Fruit fly (Drosophila melanogaster) whole organism, embryonic: Measurements from ENCODE around the gene Gycbeta100B.

Experiments
- BEAF-32 ChIP-seq: fragments of 200-800 bp; sonication (Bioruptor generic); optimal IDR thresholded peaks from 3 replicates; lab custom pipeline; 2017; ENCODE audit warnings: missing biosample characterization, missing genetic modification characterization, mild to moderate bottlenecking, moderate library complexity, missing genetic modification reagents
- CG10209 ChIP-seq: fragments of 200-800 bp; sonication (Bioruptor generic); optimal IDR thresholded peaks from 3 replicates; lab custom pipeline; 2017; ENCODE audit warnings: missing biosample characterization, mild to moderate bottlenecking, missing genetic modification characterization, missing genetic modification reagents
- CG1024 ChIP-seq: fragments of 200-800 bp; sonication (Bioruptor generic); IDR thresholded peaks from 2 replicates; pipeline ENCODE4 v1.3.6; 2022; ENCODE audit warnings: missing biosample characterization, missing genetic modification characterization
- CG13424 ChIP-seq: fragments of 200-800 bp; sonication (Bioruptor generic); optimal IDR thresholded peaks from 2 replicates; lab custom pipeline; 2019; ENCODE audit warnings: missing biosample characterization, mild to moderate bottlenecking, missing genetic modification characterization, moderate library complexity
- CG13624 ChIP-seq: fragments of 200-800 bp; sonication (Bioruptor generic); optimal IDR thresholded peaks from 2 replicates; lab custom pipeline; 2016; ENCODE audit warnings: missing biosample characterization, missing genetic modification characterization
- CG13894 ChIP-seq: fragments of 200-800 bp; sonication (Bioruptor generic); optimal IDR thresholded peaks from 3 replicates; lab custom pipeline; 2018; ENCODE audit warnings: missing biosample characterization, mild to moderate bottlenecking, missing genetic modification characterization, moderate library complexity
- CG14667 ChIP-seq: fragments of 200-800 bp; sonication (Bioruptor generic); IDR thresholded peaks from 2 replicates; pipeline ENCODE4 v1.3.6; 2022; ENCODE audit warnings: missing biosample characterization, missing genetic modification characterization
- CG1529 ChIP-seq: fragments of 200-800 bp; sonication (Bioruptor generic); optimal IDR thresholded peaks from 3 replicates; lab custom pipeline; 2018; ENCODE audit warnings: missing biosample characterization, missing genetic modification characterization
- CG15514 ChIP-seq: fragments of 200-800 bp; sonication (Bioruptor generic); optimal IDR thresholded peaks from 3 replicates; lab custom pipeline; 2017; ENCODE audit warnings: missing biosample characterization, missing genetic modification characterization, mild to moderate bottlenecking, moderate library complexity, missing genetic modification reagents
- CG16863 ChIP-seq: fragments of 200-800 bp; sonication (Bioruptor generic); optimal IDR thresholded peaks from 3 replicates; lab custom pipeline; 2016; ENCODE audit warnings: missing biosample characterization, missing genetic modification characterization
- CG17186 ChIP-seq: fragments of 200-800 bp; sonication (Bioruptor generic); optimal IDR thresholded peaks from 3 replicates; lab custom pipeline; 2017; ENCODE audit warnings: missing biosample characterization, missing genetic modification reagents, missing genetic modification characterization
- CG17328 ChIP-seq: fragments of 200-800 bp; sonication (Bioruptor generic); IDR thresholded peaks from 2 replicates; pipeline ENCODE4 v1.3.6; 2022; ENCODE audit warnings: missing biosample characterization, missing genetic modification characterization
- CG17568 ChIP-seq: fragments of 200-800 bp; sonication (Bioruptor generic); optimal IDR thresholded peaks from 2 replicates; lab custom pipeline; 2018; ENCODE audit warnings: missing biosample characterization, mild to moderate bottlenecking, missing genetic modification characterization, moderate library complexity
- CG32532 ChIP-seq: fragments of 200-800 bp; sonication (Bioruptor generic); IDR thresholded peaks from 2 replicates; pipeline ENCODE4 v1.3.6; 2022; ENCODE audit warnings: missing biosample characterization, missing genetic modification characterization
- CG4328 ChIP-seq: fragments of 200-800 bp; sonication (Bioruptor generic); optimal IDR thresholded peaks from 3 replicates; lab custom pipeline; 2017; ENCODE audit warnings: missing biosample characterization, missing genetic modification reagents, missing genetic modification characterization
- CG4707 ChIP-seq: fragments of 200-800 bp; sonication (Bioruptor generic); optimal IDR thresholded peaks from 2 replicates; lab custom pipeline; 2018; ENCODE audit warnings: missing biosample characterization, mild to moderate bottlenecking, missing genetic modification characterization, moderate library complexity
- CG4820 ChIP-seq: fragments of 200-800 bp; sonication (Bioruptor generic); optimal IDR thresholded peaks from 3 replicates; lab custom pipeline; 2016; ENCODE audit warnings: missing biosample characterization, missing genetic modification characterization
- CG5953 ChIP-seq: fragments of 200-800 bp; sonication (Bioruptor generic); IDR thresholded peaks from 2 replicates; pipeline ENCODE4 v1.3.6; 2022; ENCODE audit warnings: missing biosample characterization, missing genetic modification characterization
- CG6254 ChIP-seq: fragments of 200-800 bp; sonication (Bioruptor generic); optimal IDR thresholded peaks from 3 replicates; lab custom pipeline; 2017; ENCODE audit warnings: mild to moderate bottlenecking, missing biosample characterization, missing genetic modification reagents, missing genetic modification characterization
- CG6813 ChIP-seq: fragments of 200-800 bp; sonication (Bioruptor generic); optimal IDR thresholded peaks from 2 replicates; lab custom pipeline; 2017; ENCODE audit warnings: missing biosample characterization, missing genetic modification characterization, mild to moderate bottlenecking, moderate library complexity, missing genetic modification reagents
- CG8290 ChIP-seq, 3 experiments: fragments of 200-800 bp; sonication (Bioruptor generic); optimal IDR thresholded peaks; 2 replicates each; lab custom pipeline; 2016 to 2019; ENCODE audit warnings: missing biosample characterization in 3 of 3, missing genetic modification characterization in 3 of 3, mild to moderate bottlenecking in 2 of 3, moderate library complexity in 1 of 3
- CTCF ChIP-seq: fragments of 200-800 bp; sonication (Bioruptor generic); optimal IDR thresholded peaks from 2 replicates; lab custom pipeline; 2017; ENCODE audit warnings: missing biosample characterization, mild to moderate bottlenecking, missing genetic modification characterization, moderate library complexity
- Dad ChIP-seq: fragments of 200-800 bp; sonication (Bioruptor generic); optimal IDR thresholded peaks from 3 replicates; lab custom pipeline; 2016; ENCODE audit warnings: missing biosample characterization, missing genetic modification characterization
- Dbx ChIP-seq: fragments of 200-800 bp; sonication (Bioruptor generic); IDR thresholded peaks from 3 replicates; pipeline ENCODE4 v1.3.6; 2022; ENCODE audit warnings: missing biosample characterization, missing genetic modification characterization
- E2f2 ChIP-seq: fragments of 200-800 bp; sonication (Bioruptor generic); IDR thresholded peaks from 2 replicates; pipeline ENCODE4 v1.3.6; 2022; ENCODE audit warnings: missing biosample characterization, missing genetic modification characterization
- Eip74EF ChIP-seq, 2 experiments: fragments of 200-800 bp in 1 of 2; fragments of >200 bp in 1 of 2; sonication (Bioruptor generic) in 1 of 2; optimal IDR thresholded peaks; 2 replicates each; lab custom pipeline; 2017 to 2019; ENCODE audit warnings: missing biosample characterization in 2 of 2, missing genetic modification characterization in 2 of 2, mild to moderate bottlenecking in 1 of 2, moderate library complexity in 1 of 2
- Fer1 ChIP-seq: fragments of 200-800 bp; sonication (Bioruptor generic); optimal IDR thresholded peaks from 2 replicates; lab custom pipeline; 2017; ENCODE audit warnings: missing biosample characterization, mild to moderate bottlenecking, missing genetic modification characterization
- Fer2 ChIP-seq: fragments of 200-800 bp; sonication (Bioruptor generic); optimal IDR thresholded peaks from 2 replicates; lab custom pipeline; 2018; ENCODE audit warnings: missing biosample characterization, mild to moderate bottlenecking, missing genetic modification characterization, moderate library complexity
- Max ChIP-seq: fragments of 200-800 bp; sonication (Bioruptor generic); optimal IDR thresholded peaks from 2 replicates; lab custom pipeline; 2016; ENCODE audit warnings: missing biosample characterization, mild to moderate bottlenecking, missing genetic modification characterization
- Mes4 ChIP-seq: fragments of 200-800 bp; sonication (Bioruptor generic); optimal IDR thresholded peaks from 2 replicates; lab custom pipeline; 2016; ENCODE audit warnings: missing biosample characterization, missing genetic modification characterization
- Nf-YC ChIP-seq: fragments of 200-800 bp; optimal IDR thresholded peaks from 3 replicates; lab custom pipeline; 2019; ENCODE audit warnings: missing biosample characterization, mild to moderate bottlenecking, missing genetic modification characterization, moderate library complexity
- Rfx ChIP-seq: fragments of 200-800 bp; sonication (Bioruptor generic); IDR thresholded peaks from 2 replicates; pipeline ENCODE4 v1.3.6; 2022; ENCODE audit warnings: missing biosample characterization, missing genetic modification characterization
- Sox102F ChIP-seq: fragments of 200-800 bp; sonication (Bioruptor generic); optimal IDR thresholded peaks from 2 replicates; lab custom pipeline; 2018; ENCODE audit warnings: missing biosample characterization, mild to moderate bottlenecking, missing genetic modification characterization, moderate library complexity
- Trl ChIP-seq, 3 experiments: fragments of >200 bp in 2 of 3; fragments of 200-800 bp in 1 of 3; sonication (Bioruptor generic) in 1 of 3; optimal IDR thresholded peaks; 2 replicates in 1 of 3; 3 replicates in 2 of 3; lab custom pipeline; 2016 to 2017; ENCODE audit warnings: missing biosample characterization in 1 of 3, missing genetic modification characterization in 1 of 3
- al ChIP-seq: fragments of 200-800 bp; sonication (Bioruptor generic); IDR thresholded peaks from 2 replicates; pipeline ENCODE4 v1.3.6; 2022; ENCODE audit warnings: missing biosample characterization, missing genetic modification characterization
- chn ChIP-seq: fragments of 200-800 bp; sonication (Bioruptor generic); optimal IDR thresholded peaks from 2 replicates; lab custom pipeline; 2016; ENCODE audit warnings: missing biosample characterization, missing genetic modification characterization
- corto ChIP-seq: fragments of 200-800 bp; sonication (Bioruptor generic); optimal IDR thresholded peaks from 2 replicates; lab custom pipeline; 2016; ENCODE audit warnings: missing biosample characterization, mild to moderate bottlenecking, missing genetic modification characterization, moderate library complexity
- disco-r ChIP-seq: fragments of 200-800 bp; sonication (Bioruptor generic); optimal IDR thresholded peaks from 2 replicates; lab custom pipeline; 2016; ENCODE audit warnings: missing biosample characterization, missing genetic modification characterization
- ewg ChIP-seq: fragments of 200-800 bp; sonication (Bioruptor generic); optimal IDR thresholded peaks from 3 replicates; lab custom pipeline; 2017; ENCODE audit warnings: mild to moderate bottlenecking, missing biosample characterization, missing genetic modification reagents, missing genetic modification characterization
- inv ChIP-seq: fragments of 200-800 bp; sonication (Bioruptor generic); IDR thresholded peaks from 2 replicates; pipeline ENCODE4 v1.3.6; 2022; ENCODE audit warnings: missing biosample characterization, missing genetic modification characterization; ENCODE audit not compliant: partially characterized antibody
- lbe ChIP-seq: fragments of 200-800 bp; sonication (Bioruptor generic); optimal IDR thresholded peaks from 2 replicates; lab custom pipeline; 2016; ENCODE audit warnings: missing biosample characterization, mild to moderate bottlenecking, missing genetic modification characterization
- otp ChIP-seq: fragments of 200-800 bp; sonication (Bioruptor generic); IDR thresholded peaks from 3 replicates; pipeline ENCODE4, ENCODE4 v1.3.6; 2022; ENCODE audit warnings: missing biosample characterization, missing genetic modification characterization
- pho ChIP-seq: fragments of 200-800 bp; sonication (Bioruptor generic); optimal IDR thresholded peaks from 2 replicates; lab custom pipeline; 2016; ENCODE audit warnings: missing biosample characterization, missing genetic modification characterization
- sd ChIP-seq: fragments of 200-800 bp; sonication (Bioruptor generic); optimal IDR thresholded peaks from 3 replicates; lab custom pipeline; 2018; ENCODE audit warnings: missing biosample characterization, mild to moderate bottlenecking, missing genetic modification characterization, moderate library complexity
- sob ChIP-seq: fragments of 200-800 bp; sonication (Bioruptor generic); IDR thresholded peaks from 2 replicates; pipeline ENCODE4 v1.3.6; 2022; ENCODE audit warnings: missing biosample characterization, missing genetic modification characterization
- sug ChIP-seq: fragments of 200-800 bp; optimal IDR thresholded peaks from 2 replicates; lab custom pipeline; 2019; ENCODE audit warnings: missing biosample characterization, mild to moderate bottlenecking, missing genetic modification characterization, moderate library complexity
- tgo ChIP-seq: fragments of 200-800 bp; sonication (Bioruptor generic); IDR thresholded peaks from 3 replicates; pipeline ENCODE4 v1.3.6; 2022; ENCODE audit warnings: missing biosample characterization, missing genetic modification characterization
- unpg ChIP-seq: fragments of 200-800 bp; sonication (Bioruptor generic); optimal IDR thresholded peaks from 3 replicates; lab custom pipeline; 2018; ENCODE audit warnings: missing biosample characterization, mild to moderate bottlenecking, missing genetic modification characterization, moderate library complexity
- usp ChIP-seq: fragments of >200 bp; optimal IDR thresholded peaks from 2 replicates; lab custom pipeline; 2017; ENCODE audit warnings: missing biosample characterization, missing genetic modification characterization
- zfh2 ChIP-seq: fragments of 200-800 bp; sonication (Bioruptor generic); optimal IDR thresholded peaks from 2 replicates; lab custom pipeline; 2016; ENCODE audit warnings: missing biosample characterization, missing genetic modification characterization

Gycbeta100B gene

DNA sequence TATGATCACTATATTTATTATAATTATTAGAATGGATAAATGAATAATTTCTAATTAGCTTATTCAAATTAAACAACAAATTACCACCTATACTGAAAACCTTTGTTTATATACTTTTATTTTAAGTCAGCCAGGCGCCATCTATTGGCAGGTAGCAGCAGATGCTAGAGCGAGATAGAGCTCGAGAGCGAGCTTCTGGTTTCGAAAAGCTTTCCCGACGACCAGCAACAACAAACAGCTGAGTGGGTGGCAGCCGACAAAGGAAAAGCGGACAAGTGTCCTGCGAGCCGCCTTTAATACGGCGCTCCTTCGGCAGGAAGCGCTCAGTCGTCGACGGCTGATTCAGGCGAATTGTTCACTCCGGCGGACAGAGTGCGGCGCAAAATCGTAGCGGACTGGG is at the start of gene Gycbeta100B (continued):
- TF ChIP-seq Eip74EF (GFP tag; optimal IDR thresholded peaks at IDR 0.05; lab: Kevin White, UChicago) (no peak), ewg (GFP tag; lab: Kevin White, UChicago) (peak; percentile 14), CG5953 (GFP tag; lab: Robert Waterston, UW) (no peak), pho (no peak), BEAF-32 (GFP tag; lab: Kevin White, UChicago) (no peak), CG1529 (GFP tag; lab: Kevin White, UChicago) (peak; percentile 4), CG17186 (GFP tag; lab: Kevin White, UChicago) (no peak), CG4328 (GFP tag; lab: Kevin White, UChicago) (no peak), sob (GFP tag; lab: Robert Waterston, UW) (0 out of 2 replicates have a peak, but pooled peaks have one; percentile 29), CG8290 (GFP tag; optimal IDR thresholded peaks at IDR 0.05; lab: Kevin White, UChicago) (no peak), CG8290 (tag; optimal IDR thresholded peaks at IDR 0.05; lab: Kevin White, UChicago) (peak in 1 of 2 experiments; percentile 44), Dbx (0 out of 3 replicates have a peak, but pooled peaks have one; percentile 53), Fer2 (no peak), CG6254 (GFP tag; lab: Kevin White, UChicago) (peak; percentile 48), CG14667 (no peak), sd (no peak), CG13624 (no peak), CG4707 (GFP tag; lab: Kevin White, UChicago) (peak; percentile 57), Trl (optimal IDR thresholded peaks at IDR 0.05; lab: Kevin White, UChicago) (no peak), Trl (GFP tag; optimal IDR thresholded peaks at IDR 0.05; lab: Kevin White, UChicago) (peak; percentile 6), Fer1 (GFP tag; lab: Kevin White, UChicago) (peak; percentile 76), CG6813 (peak; percentile 46), CG17328 (GFP tag; lab: Robert Waterston, UW) (peak; percentile 20; the same call in 1 of the 2 replicates), Max (GFP tag; lab: Kevin White, UChicago) (peak; percentile 1), inv (GFP tag; lab: Robert Waterston, UW) (no peak), CG1024 (GFP tag; lab: Robert Waterston, UW) (0 out of 2 replicates have a peak, but pooled peaks have one; percentile 21), al (GFP tag; lab: Robert Waterston, UW) (no peak), CG10209 (GFP tag; lab: Kevin White, UChicago) (no peak), unpg (GFP tag; lab: Kevin White, UChicago) (peak; percentile 42), Nf-YC (tag; lab: Kevin White, UChicago) (peak; percentile 19), corto (GFP tag; lab: Kevin White, UChicago) (no peak), Rfx (peak; percentile 60), CG13894 (tag; lab: Kevin White, UChicago) (peak; percentile 3), CTCF (GFP tag; lab: Kevin White, UChicago) (peak; percentile 92), CG4820 (GFP tag; lab: Kevin White, UChicago) (no peak), CG13424 (peak; percentile 40), CG32532 (peak; percentile 67; the same call in 1 of the 2 replicates), Dad (GFP tag; lab: Kevin White, UChicago) (no peak), CG15514 (GFP tag; lab: Kevin White, UChicago) (peak; percentile 67), Sox102F (GFP tag; lab: Kevin White, UChicago) (peak; percentile 12), tgo (GFP tag; lab: Robert Waterston, UW) (no peak), lbe (no peak), disco-r (no peak), Mes4 (GFP tag; lab: Kevin White, UChicago) (no peak), zfh2 (GFP tag; lab: Kevin White, UChicago) (no peak), otp (no peak), usp (GFP tag; lab: Kevin White, UChicago) (no peak), CG17568 (GFP tag; lab: Kevin White, UChicago) (peak; percentile 15), sug (tag; lab: Kevin White, UChicago) (peak; percentile 20), chn (GFP tag; lab: Kevin White, UChicago) (peak; percentile 13), CG16863 (GFP tag; lab: Kevin White, UChicago) (no peak), E2f2 (GFP tag; lab: Robert Waterston, UW) (0 out of 2 replicates have a peak, but pooled peaks have one; percentile 7)
